In the genomic region with DNA sequence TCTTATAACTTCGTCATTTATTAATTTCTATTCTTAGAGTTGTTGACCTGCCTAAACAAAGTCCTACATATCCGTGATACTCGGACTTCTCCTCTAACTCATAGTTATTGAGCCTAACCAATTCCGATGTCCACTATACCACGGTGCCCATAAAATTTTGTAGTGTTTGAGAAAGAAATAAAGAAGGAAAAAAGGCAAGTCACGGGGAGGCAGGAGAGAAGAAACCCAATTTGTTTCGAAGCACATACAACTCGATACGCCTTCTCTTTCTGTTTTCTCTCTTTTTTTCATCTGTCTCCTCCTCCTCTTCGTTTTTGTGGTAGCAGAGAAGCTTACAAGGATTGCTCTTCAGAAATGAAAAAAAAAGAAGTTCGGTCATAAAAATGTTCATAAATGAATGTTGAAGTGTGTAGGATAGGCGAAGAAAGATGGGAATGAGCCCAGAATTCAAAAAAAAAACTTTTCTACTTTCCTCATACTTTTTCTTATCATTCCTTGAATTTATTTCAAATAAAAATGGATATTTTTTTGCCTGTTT, we compare ENCODE assay signal across 6 worm cellular contexts.
TF ChIP-seq lines count a peak whose summit lies in the region.

No protein-coding gene starts in this region.

TF ChIP-seq in whole organism, L1 larva, 84 proteins besides CTCF, POLR2A, EP300 and RAD21:
- TF ChIP-seq lin-14 (GFP tag; optimal IDR thresholded peaks at IDR 0.05; lab: Kevin White, UChicago) (peak; percentile 62), elt-2 (tag; optimal IDR thresholded peaks at IDR 0.05; lab: Kevin White, UChicago) (no peak), nhr-19 (GFP tag; conservative IDR thresholded peaks at IDR 0.05; lab: Robert Waterston, UW) (no peak), mep-1 (tag; optimal IDR thresholded peaks at IDR 0.05; lab: Kevin White, UChicago) (peak; percentile 8), fkh-10 (GFP tag; optimal IDR thresholded peaks at IDR 0.05; lab: Kevin White, UChicago) (peak; percentile 15)
TF ChIP-seq in whole organism, L1 larva: peak in this region for 3.

TF ChIP-seq in whole organism, L2 larva, 48 proteins besides CTCF, POLR2A, EP300 and RAD21:
- no peak for TF ChIP-seq nhr-10 (tag; optimal IDR thresholded peaks at IDR 0.05; lab: Kevin White, UChicago)
- TF ChIP-seq ama-1 (optimal IDR thresholded peaks at IDR 0.05; lab: Kevin White, UChicago), result no peak
- TF ChIP-seq C34F6.9 (tag; optimal IDR thresholded peaks at IDR 0.05; lab: Kevin White, UChicago), result peak; percentile 53
- TF ChIP-seq ceh-82 (tag; optimal IDR thresholded peaks at IDR 0.05; lab: Kevin White, UChicago), result no peak
- peak; percentile 25 for TF ChIP-seq zag-1 (tag; optimal IDR thresholded peaks at IDR 0.05; lab: Kevin White, UChicago)
- no peak for TF ChIP-seq nhr-129 (tag; optimal IDR thresholded peaks at IDR 0.05; lab: Kevin White, UChicago)
- peak; percentile 44 for TF ChIP-seq unc-55 (GFP tag; optimal IDR thresholded peaks at IDR 0.05; lab: Kevin White, UChicago)
- TF ChIP-seq unc-62 (GFP tag; optimal IDR thresholded peaks at IDR 0.05; lab: Kevin White, UChicago), result no peak
- TF ChIP-seq lsy-2 (tag; optimal IDR thresholded peaks at IDR 0.05; lab: Kevin White, UChicago), result peak in 1 of 2 experiments; percentile 10
- no peak for TF ChIP-seq egl-27 (tag; optimal IDR thresholded peaks at IDR 0.05; lab: Kevin White, UChicago)
- no peak for TF ChIP-seq skn-1 (tag; optimal IDR thresholded peaks at IDR 0.05; lab: Kevin White, UChicago)
- no peak for TF ChIP-seq mdl-1 (tag; optimal IDR thresholded peaks at IDR 0.05; lab: Kevin White, UChicago)
- no peak for TF ChIP-seq unc-39 (tag; optimal IDR thresholded peaks at IDR 0.05; lab: Kevin White, UChicago)
- no peak for TF ChIP-seq nhr-77 (tag; optimal IDR thresholded peaks at IDR 0.05; lab: Kevin White, UChicago)

TF ChIP-seq in whole organism, L3 larva, 47 proteins besides CTCF, POLR2A, EP300 and RAD21:
- TF ChIP-seq nfya-1 (tag; optimal IDR thresholded peaks at IDR 0.05; lab: Kevin White, UChicago; ENCODE audit: insufficient read depth) (peak; percentile 11), eor-1 (tag; optimal IDR thresholded peaks at IDR 0.05; lab: Kevin White, UChicago) (no peak), fkh-2 (tag; optimal IDR thresholded peaks at IDR 0.05; lab: Kevin White, UChicago) (no peak), ztf-11 (tag; optimal IDR thresholded peaks at IDR 0.05; lab: Kevin White, UChicago) (no peak), nhr-43 (tag; optimal IDR thresholded peaks at IDR 0.05; lab: Kevin White, UChicago; ENCODE audit: poor library complexity, severe bottlenecking) (no peak), ceh-9 (tag; optimal IDR thresholded peaks at IDR 0.05; lab: Kevin White, UChicago) (no peak), sea-2 (GFP tag; optimal IDR thresholded peaks at IDR 0.05; lab: Kevin White, UChicago) (no peak), ztf-4 (tag; optimal IDR thresholded peaks at IDR 0.05; lab: Kevin White, UChicago) (no peak), ceh-16 (tag; optimal IDR thresholded peaks at IDR 0.05; lab: Kevin White, UChicago) (no peak), pha-4 (tag; optimal IDR thresholded peaks at IDR 0.05; lab: Kevin White, UChicago) (no peak), egl-5 (tag; optimal IDR thresholded peaks at IDR 0.05; lab: Kevin White, UChicago) (peak; percentile 53), nhr-28 (tag; optimal IDR thresholded peaks at IDR 0.05; lab: Kevin White, UChicago) (no peak)

TF ChIP-seq in whole organism, L4 larva, 104 proteins besides CTCF, POLR2A, EP300 and RAD21:
- TF ChIP-seq aha-1 (tag; lab: Kevin White, UChicago) (peak; percentile 88), hlh-30 (tag; optimal IDR thresholded peaks at IDR 0.05; lab: Kevin White, UChicago; ENCODE audit: insufficient read depth) (peak; percentile 28), ama-1 (optimal IDR thresholded peaks at IDR 0.05; lab: Kevin White, UChicago) (no peak), lsy-2 (tag; optimal IDR thresholded peaks at IDR 0.05; lab: Kevin White, UChicago) (peak in 1 of 2 experiments; percentile 1), mep-1 (tag; optimal IDR thresholded peaks at IDR 0.05; lab: Kevin White, UChicago) (no peak)

TF ChIP-seq in whole organism, late embryonic, 69 proteins besides CTCF, POLR2A, EP300 and RAD21:
- no peak for TF ChIP-seq hlh-8 (tag; optimal IDR thresholded peaks at IDR 0.05; lab: Kevin White, UChicago)
- TF ChIP-seq zip-5 (tag; optimal IDR thresholded peaks at IDR 0.05; lab: Kevin White, UChicago), result no peak
- TF ChIP-seq nhr-232 (tag; optimal IDR thresholded peaks at IDR 0.05; lab: Kevin White, UChicago), result no peak
- peak; percentile 37 for TF ChIP-seq unc-42 (tag; optimal IDR thresholded peaks at IDR 0.05; lab: Kevin White, UChicago)

TF ChIP-seq in whole organism, mixed stage, embryonic, 35 proteins besides CTCF, POLR2A, EP300 and RAD21:
- no peak for TF ChIP-seq cnd-1 (tag; optimal IDR thresholded peaks at IDR 0.05; lab: Kevin White, UChicago)
- no peak for TF ChIP-seq nhr-237 (tag; optimal IDR thresholded peaks at IDR 0.05; lab: Kevin White, UChicago)
- TF ChIP-seq ces-1 (GFP tag; optimal IDR thresholded peaks at IDR 0.05; lab: Kevin White, UChicago), result peak; percentile 54
- TF ChIP-seq unc-62 (GFP tag; optimal IDR thresholded peaks at IDR 0.05; lab: Kevin White, UChicago), result no peak
